Worm (Caenorhabditis elegans) whole organism, midembryonic: ENCODE results near the gene ZC449.4.
A peak's percentile ranks its signal among the peaks of the same experiment; 100 is the strongest.

Experiments
- cog-1 ChIP-seq: sonication (generic microtip); optimal IDR thresholded peaks from 2 replicates; lab custom pipeline; 2016; ENCODE audit warnings: missing genetic modification characterization, missing compliant biosample characterization
- flt-1 ChIP-seq: fragments of 200-800 bp; sonication (Bioruptor generic); IDR thresholded peaks from 2 replicates; pipeline ENCODE4 v1.3.6; 2022; ENCODE audit warnings: missing genetic modification characterization, missing compliant biosample characterization
- med-1 ChIP-seq: sonication (generic microtip); optimal IDR thresholded peaks from 2 replicates; lab custom pipeline; 2017; ENCODE audit warnings: missing genetic modification characterization, mild to moderate bottlenecking, missing compliant biosample characterization, antibody characterized with exemption, missing genetic modification reagents; ENCODE audit not compliant: insufficient read depth
- ref-1 ChIP-seq: fragments of 200-800 bp; sonication (Bioruptor generic); conservative IDR thresholded peaks from 2 replicates; pipeline ENCODE4 v1.3.6; 2022; ENCODE audit warnings: missing genetic modification reagents, missing genetic modification characterization, missing compliant biosample characterization
- ztf-29 ChIP-seq: fragments of 200-800 bp; sonication (Bioruptor generic); IDR thresholded peaks from 2 replicates; pipeline ENCODE4 v1.3.6; 2022; ENCODE audit warnings: missing genetic modification reagents, missing genetic modification characterization, missing compliant biosample characterization

DNA sequence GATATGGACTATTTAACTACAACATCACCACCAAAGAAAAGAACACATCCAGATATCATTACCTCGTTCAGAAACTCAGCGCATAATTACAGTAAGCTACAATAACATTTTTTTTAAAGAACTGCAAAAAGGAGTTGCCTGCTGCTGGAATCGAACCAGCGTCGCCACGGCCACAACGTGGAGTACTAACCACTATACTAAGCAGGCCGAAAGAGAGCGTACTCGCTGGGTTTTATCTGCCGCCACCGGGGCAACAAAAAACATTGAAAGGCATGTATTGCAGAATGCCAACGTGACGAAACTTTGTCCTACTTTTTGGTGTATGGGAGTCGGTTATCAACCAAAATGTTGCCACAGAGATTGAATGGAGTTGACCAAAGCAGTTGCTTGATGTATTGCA, 11.1 kb downstream of the ZC449.4 start:
- no peak for TF ChIP-seq cog-1 (tag; lab: Kevin White, UChicago)
- peak; percentile 71; the same call in 1 of the 2 replicates for TF ChIP-seq ztf-29 (GFP tag; lab: Robert Waterston, UW)
- TF ChIP-seq flt-1, result peak; percentile 89
- peak; percentile 61 for TF ChIP-seq ref-1 (GFP tag; lab: Robert Waterston, UW)
- TF ChIP-seq med-1 (GFP tag; lab: Kevin White, UChicago), result no peak
